Fruit fly (Drosophila melanogaster) Kc167 (cell line): ENCODE data around the gene ras.

Experiments
- Myc ChIP-seq: fragments of >200 bp; optimal IDR thresholded peaks from 2 replicates; lab custom pipeline; 2017; ENCODE audit warnings: missing external identifiers
- Sin3A ChIP-seq: fragments of >200 bp; optimal IDR thresholded peaks from 2 replicates; lab custom pipeline; 2018; ENCODE audit warnings: missing external identifiers
- h ChIP-seq: fragments of >200 bp; optimal IDR thresholded peaks from 3 replicates; lab custom pipeline; 2018; ENCODE audit warnings: missing external identifiers
- insv ChIP-seq: fragments of >200 bp; optimal IDR thresholded peaks from 3 replicates; lab custom pipeline; 2018; ENCODE audit warnings: missing external identifiers
- psq ChIP-seq: fragments of >200 bp; optimal IDR thresholded peaks from 2 replicates; lab custom pipeline; 2017; ENCODE audit warnings: missing external identifiers

DNA sequence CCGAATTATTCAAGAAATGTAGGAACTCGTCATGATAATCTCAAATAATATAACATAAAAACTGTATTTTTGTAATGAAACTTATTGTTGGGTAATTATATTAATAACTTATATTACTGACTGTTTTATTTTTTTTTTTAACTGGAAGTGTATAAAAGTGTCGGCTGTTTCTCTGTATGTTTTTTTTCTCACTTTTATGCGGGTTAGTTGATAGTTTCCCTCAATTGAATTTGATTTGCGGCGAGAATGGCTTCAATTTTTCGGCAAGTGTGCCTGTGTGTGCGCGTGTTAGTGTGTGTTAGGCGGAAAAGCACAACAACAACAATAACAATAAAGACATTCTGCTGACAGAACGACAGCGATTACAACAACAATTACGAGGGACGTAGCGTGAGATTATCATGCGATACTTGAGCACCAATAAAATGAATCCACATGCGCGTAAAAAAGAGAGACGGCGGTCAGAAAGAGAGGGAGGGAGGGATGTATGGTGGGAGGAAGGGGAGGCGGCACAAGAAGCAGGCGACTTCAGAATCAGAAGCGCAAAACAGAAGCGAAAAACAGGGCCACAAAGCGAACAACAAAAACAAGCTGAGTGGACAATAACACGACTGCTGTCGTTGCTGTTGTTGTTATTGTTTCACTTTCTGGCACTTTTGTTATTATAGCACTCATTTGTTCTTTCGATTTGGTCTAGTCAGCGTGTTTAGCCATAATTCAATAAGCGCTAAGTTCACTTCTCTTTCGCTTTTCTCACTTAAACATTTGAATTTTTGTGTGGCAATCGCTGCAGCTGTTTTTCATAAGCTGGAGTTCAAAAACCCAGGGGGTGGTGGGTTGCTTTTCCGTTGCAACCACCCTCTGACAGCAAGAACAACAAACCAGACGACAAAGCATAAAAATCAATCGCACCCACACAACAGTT, 18.9 kb downstream of the ras start:
- TF ChIP-seq insv (lab: Kevin White, UChicago) = no peak
- no peak for TF ChIP-seq Myc (lab: Kevin White, UChicago)
- TF ChIP-seq h (lab: Kevin White, UChicago) = no peak
- no peak for TF ChIP-seq Sin3A (lab: Kevin White, UChicago)
- TF ChIP-seq psq (lab: Kevin White, UChicago) = no peak
